Fruit fly (Drosophila melanogaster) whole organism, wandering third instar larva: ENCODE measurements around the gene CG7785.

Experiments
- Abd-B ChIP-seq: fragments of >200 bp; optimal IDR thresholded peaks from 2 replicates; lab custom pipeline; 2017; ENCODE audit warnings: missing biosample characterization, missing genetic modification characterization
- CG32264 ChIP-seq: fragments of 200-800 bp; sonication (Bioruptor generic); optimal IDR thresholded peaks from 2 replicates; lab custom pipeline; 2016; ENCODE audit warnings: missing biosample characterization, missing genetic modification characterization
- CrebA ChIP-seq: fragments of 200-800 bp; sonication (Bioruptor generic); optimal IDR thresholded peaks from 2 replicates; lab custom pipeline; 2016; ENCODE audit warnings: missing biosample characterization, mild to moderate bottlenecking, missing genetic modification characterization, borderline replicate concordance
- Dfd ChIP-seq: fragments of >200 bp; optimal IDR thresholded peaks from 2 replicates; lab custom pipeline; 2017; ENCODE audit warnings: missing biosample characterization, missing genetic modification characterization
- Dif ChIP-seq: fragments of 200-275, 200-300 bp; sonication (Bioruptor generic); optimal IDR thresholded peaks from 2 replicates; lab custom pipeline; 2018; ENCODE audit warnings: missing biosample characterization, missing genetic modification characterization; ENCODE audit not compliant: partially characterized antibody
- HLH106 ChIP-seq: fragments of 200-800 bp; optimal IDR thresholded peaks from 3 replicates; lab custom pipeline; 2019; ENCODE audit warnings: missing biosample characterization, mild to moderate bottlenecking, missing genetic modification characterization, moderate library complexity
- Hnf4 ChIP-seq: fragments of 200-800 bp; sonication (Bioruptor generic); optimal IDR thresholded peaks from 2 replicates; lab custom pipeline; 2016; ENCODE audit warnings: missing biosample characterization, mild to moderate bottlenecking, missing genetic modification characterization
- Hr78 ChIP-seq: fragments of >200 bp; optimal IDR thresholded peaks from 2 replicates; lab custom pipeline; 2017; ENCODE audit warnings: missing biosample characterization, missing genetic modification characterization
- Hr83 ChIP-seq: fragments of 200-300 bp; sonication (Bioruptor generic); optimal IDR thresholded peaks from 2 replicates; lab custom pipeline; 2016; ENCODE audit warnings: missing biosample characterization, mild to moderate bottlenecking, missing genetic modification characterization, moderate library complexity; ENCODE audit not compliant: poor library complexity, severe bottlenecking
- Jra ChIP-seq: sonication (Bioruptor generic); optimal IDR thresholded peaks from 2 replicates; lab custom pipeline; 2016; ENCODE audit warnings: missing biosample characterization, missing genetic modification characterization
- Myc ChIP-seq: fragments of >200 bp; optimal IDR thresholded peaks from 2 replicates; lab custom pipeline; 2017
- OdsH ChIP-seq: fragments of 200-800 bp; sonication (Bioruptor generic); optimal IDR thresholded peaks from 2 replicates; lab custom pipeline; 2016; ENCODE audit warnings: missing biosample characterization, mild to moderate bottlenecking, missing genetic modification characterization
- Sp1 ChIP-seq: fragments of 200-800 bp; sonication (Bioruptor generic); optimal IDR thresholded peaks from 3 replicates; lab custom pipeline; 2019; ENCODE audit warnings: missing biosample characterization, mild to moderate bottlenecking, missing genetic modification characterization, moderate library complexity
- Vsx2 ChIP-seq: fragments of 200-300, 225-300 bp; sonication (Bioruptor generic); optimal IDR thresholded peaks from 2 replicates; lab custom pipeline; 2018; ENCODE audit warnings: missing biosample characterization, missing genetic modification characterization; ENCODE audit not compliant: partially characterized antibody
- br ChIP-seq: fragments of 200-800 bp; sonication (Bioruptor generic); optimal IDR thresholded peaks from 2 replicates; lab custom pipeline; 2016; ENCODE audit warnings: missing biosample characterization, missing genetic modification characterization
- brk ChIP-seq: fragments of 200-800 bp; sonication (Bioruptor generic); optimal IDR thresholded peaks from 2 replicates; lab custom pipeline; 2016; ENCODE audit warnings: missing biosample characterization, mild to moderate bottlenecking, missing genetic modification characterization
- dl ChIP-seq, 2 experiments: fragments of 175-275, 200-275 bp in 1 of 2; fragments of 200-275 bp in 1 of 2; sonication (Bioruptor generic); optimal IDR thresholded peaks; lab custom pipeline; 2018; ENCODE audit warnings: mild to moderate bottlenecking in 2 of 2, missing biosample characterization in 2 of 2, missing genetic modification characterization in 2 of 2, moderate library complexity in 2 of 2; ENCODE audit not compliant: partially characterized antibody in 2 of 2, insufficient read depth in 1 of 2
- dsf ChIP-seq: sonication (Bioruptor generic); optimal IDR thresholded peaks from 2 replicates; lab custom pipeline; 2016; ENCODE audit warnings: missing biosample characterization, missing genetic modification characterization, borderline replicate concordance
- ey ChIP-seq: fragments of 200-800 bp; sonication (Bioruptor generic); optimal IDR thresholded peaks from 2 replicates; lab custom pipeline; 2016; ENCODE audit warnings: missing biosample characterization, missing genetic modification characterization
- fru ChIP-seq: fragments of 200-800 bp; sonication (Bioruptor generic); optimal IDR thresholded peaks from 3 replicates; lab custom pipeline; 2016; ENCODE audit warnings: missing biosample characterization, mild to moderate bottlenecking, missing genetic modification characterization
- h ChIP-seq: fragments of 200-800 bp; sonication (Bioruptor generic); optimal IDR thresholded peaks from 3 replicates; lab custom pipeline; 2016; ENCODE audit warnings: missing biosample characterization, mild to moderate bottlenecking, missing genetic modification characterization
- jim ChIP-seq: fragments of 175-275, 200-325 bp; sonication (Bioruptor generic); optimal IDR thresholded peaks from 2 replicates; lab custom pipeline; 2016; ENCODE audit warnings: missing biosample characterization, mild to moderate bottlenecking, missing genetic modification characterization
- lola ChIP-seq: fragments of >200 bp; optimal IDR thresholded peaks from 2 replicates; lab custom pipeline; 2017; ENCODE audit warnings: missing biosample characterization, missing genetic modification characterization
- psq ChIP-seq: fragments of 200-800 bp; sonication (Bioruptor generic); optimal IDR thresholded peaks from 3 replicates; lab custom pipeline; 2017; ENCODE audit warnings: missing biosample characterization, mild to moderate bottlenecking, missing genetic modification characterization, moderate library complexity
- rgr ChIP-seq: fragments of 200-800 bp; sonication (Bioruptor generic); optimal IDR thresholded peaks from 3 replicates; lab custom pipeline; 2016; ENCODE audit warnings: missing biosample characterization, mild to moderate bottlenecking, missing genetic modification characterization
- sage ChIP-seq: fragments of 200-800 bp; sonication (Bioruptor generic); optimal IDR thresholded peaks from 2 replicates; lab custom pipeline; 2016; ENCODE audit warnings: missing biosample characterization, mild to moderate bottlenecking, missing genetic modification characterization
- sv ChIP-seq: fragments of 200-800 bp; sonication (Bioruptor generic); optimal IDR thresholded peaks from 3 replicates; lab custom pipeline; 2016; ENCODE audit warnings: missing biosample characterization, missing genetic modification characterization
- tai ChIP-seq: sonication (Bioruptor generic); optimal IDR thresholded peaks from 2 replicates; lab custom pipeline; 2016; ENCODE audit warnings: missing biosample characterization, missing genetic modification characterization
- usp ChIP-seq: fragments of >200 bp; optimal IDR thresholded peaks from 2 replicates; lab custom pipeline; 2017; ENCODE audit warnings: missing biosample characterization, missing genetic modification characterization
- woc ChIP-seq: sonication (Bioruptor generic); optimal IDR thresholded peaks from 2 replicates; lab custom pipeline; 2016; ENCODE audit warnings: missing biosample characterization, mild to moderate bottlenecking, missing genetic modification characterization

Gene CG7785

DNA sequence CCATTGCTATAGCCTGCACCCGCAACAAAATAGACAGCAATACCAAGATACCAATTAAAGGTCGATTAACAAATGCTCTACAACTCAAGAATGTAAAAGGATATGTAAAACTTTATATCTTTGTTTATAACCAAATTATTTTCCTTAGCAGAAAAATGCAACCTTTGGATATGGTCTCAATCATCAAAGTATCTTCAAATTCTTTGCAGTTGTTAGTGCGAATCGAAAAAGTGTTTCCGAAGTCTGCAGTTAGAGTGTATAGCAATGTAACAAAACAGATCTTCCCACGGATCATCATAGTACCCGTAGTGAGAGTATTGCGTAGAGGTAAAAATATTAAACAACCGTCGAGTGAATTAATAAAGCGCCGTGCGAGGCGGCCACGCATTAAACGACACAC lies 5.1 kb downstream of the CG7785 start:
- TF ChIP-seq Hr78 (GFP tag; lab: Kevin White, UChicago) (no peak), HLH106 (no peak), Myc (lab: Kevin White, UChicago) (no peak), sage (GFP tag; lab: Kevin White, UChicago) (no peak), CrebA (GFP tag; lab: Kevin White, UChicago) (no peak), sv (GFP tag; lab: Kevin White, UChicago) (no peak), rgr (GFP tag; lab: Kevin White, UChicago) (no peak), dl (GFP tag; optimal IDR thresholded peaks at IDR 0.05; lab: Kevin White, UChicago; ENCODE audit: insufficient read depth in 1 of 2, partially characterized antibody in 2 of 2) (no peak)

DNA sequence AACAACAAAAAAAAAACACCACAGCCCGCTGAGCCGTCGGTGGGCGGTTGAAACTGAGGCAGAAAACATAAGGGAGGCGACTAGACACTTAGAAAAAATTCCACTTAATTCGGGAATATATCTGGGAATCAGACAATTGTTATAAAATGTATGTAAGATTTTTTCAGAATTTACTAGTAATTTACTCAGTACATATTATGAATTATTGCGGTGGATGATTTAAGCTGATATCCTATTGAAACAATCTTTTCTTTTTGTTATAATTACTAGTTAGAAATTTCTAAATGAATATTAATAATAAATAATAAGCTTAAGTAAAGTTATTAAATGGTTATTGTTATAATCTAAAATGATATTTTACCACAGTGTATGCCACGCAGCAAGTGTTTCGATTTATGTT lies 5.9 kb downstream of the CG7785 start:
- no peak for TF ChIP-seq Dfd (GFP tag; lab: Kevin White, UChicago)
- no peak for TF ChIP-seq Hnf4 (GFP tag; lab: Kevin White, UChicago)
- no peak for TF ChIP-seq Abd-B
- no peak for TF ChIP-seq h (GFP tag; lab: Kevin White, UChicago)
- no peak for TF ChIP-seq ey (GFP tag; lab: Kevin White, UChicago)
- no peak for TF ChIP-seq woc (GFP tag; lab: Kevin White, UChicago)
- TF ChIP-seq Hr83 (GFP tag; lab: Kevin White, UChicago) = no peak
- no peak for TF ChIP-seq OdsH
- no peak for TF ChIP-seq rgr (GFP tag; lab: Kevin White, UChicago)

DNA sequence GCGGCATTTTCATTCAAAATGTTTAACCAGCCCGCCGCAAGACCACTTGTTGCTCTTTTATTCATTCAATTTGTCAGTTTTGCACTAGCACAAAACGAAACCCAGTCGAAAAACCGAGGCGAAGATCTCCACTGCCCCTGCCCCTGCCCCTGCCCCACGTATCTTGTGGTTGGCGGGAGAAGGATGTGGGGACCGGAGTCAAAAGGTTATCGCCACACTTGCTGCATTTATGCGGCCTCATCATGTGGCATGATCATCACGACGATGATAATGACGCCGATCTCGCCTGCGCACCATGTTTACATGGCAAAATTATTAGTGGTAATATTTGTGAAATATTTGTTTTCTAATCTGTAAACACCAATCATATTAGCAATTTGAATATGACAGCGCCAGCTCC lies 6.4 kb downstream of the CG7785 start:
- TF ChIP-seq psq (GFP tag; lab: Kevin White, UChicago) = no peak
- no peak for TF ChIP-seq jim (GFP tag; lab: Kevin White, UChicago)
- no peak for TF ChIP-seq sv (GFP tag; lab: Kevin White, UChicago)
- no peak for TF ChIP-seq Sp1 (GFP tag; lab: Kevin White, UChicago)
- TF ChIP-seq rgr (GFP tag; lab: Kevin White, UChicago) = no peak
- TF ChIP-seq Vsx2 (GFP tag; lab: Kevin White, UChicago) = no peak
- TF ChIP-seq dsf = no peak
- TF ChIP-seq OdsH = no peak
- TF ChIP-seq Hr78 (GFP tag; lab: Kevin White, UChicago) = no peak
- no peak for TF ChIP-seq CG32264
- no peak for TF ChIP-seq usp (GFP tag; lab: Kevin White, UChicago)

DNA sequence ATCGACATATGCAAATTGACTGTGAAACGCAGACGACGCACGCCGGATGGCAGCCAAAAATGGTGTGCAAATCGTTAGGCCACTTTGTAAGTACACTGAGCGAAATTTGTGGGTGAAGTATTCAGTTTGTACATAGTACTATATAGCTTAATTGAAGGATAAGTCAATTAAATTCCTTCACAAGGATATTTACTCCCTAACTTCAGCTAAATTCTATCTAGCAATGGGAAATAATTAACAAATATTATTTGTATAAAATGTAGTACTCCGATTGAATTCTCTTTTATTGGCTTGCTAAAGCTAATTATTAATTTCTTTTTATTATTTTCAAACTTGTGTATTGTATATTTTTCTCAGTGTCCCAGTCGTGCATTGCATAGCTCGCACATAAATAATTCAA lies 7.7 kb downstream of the CG7785 start:
- TF ChIP-seq Vsx2 (GFP tag; lab: Kevin White, UChicago) (no peak), fru (GFP tag; lab: Kevin White, UChicago) (no peak), lola (GFP tag; lab: Kevin White, UChicago) (no peak), h (GFP tag; lab: Kevin White, UChicago) (no peak), CrebA (GFP tag; lab: Kevin White, UChicago) (no peak), Dif (GFP tag; lab: Kevin White, UChicago) (no peak), tai (GFP tag; lab: Kevin White, UChicago) (no peak), sv (GFP tag; lab: Kevin White, UChicago) (no peak), brk (GFP tag; lab: Kevin White, UChicago) (no peak), psq (GFP tag; lab: Kevin White, UChicago) (no peak), br (GFP tag; lab: Kevin White, UChicago) (no peak), Jra (GFP tag; lab: Kevin White, UChicago) (no peak)

DNA sequence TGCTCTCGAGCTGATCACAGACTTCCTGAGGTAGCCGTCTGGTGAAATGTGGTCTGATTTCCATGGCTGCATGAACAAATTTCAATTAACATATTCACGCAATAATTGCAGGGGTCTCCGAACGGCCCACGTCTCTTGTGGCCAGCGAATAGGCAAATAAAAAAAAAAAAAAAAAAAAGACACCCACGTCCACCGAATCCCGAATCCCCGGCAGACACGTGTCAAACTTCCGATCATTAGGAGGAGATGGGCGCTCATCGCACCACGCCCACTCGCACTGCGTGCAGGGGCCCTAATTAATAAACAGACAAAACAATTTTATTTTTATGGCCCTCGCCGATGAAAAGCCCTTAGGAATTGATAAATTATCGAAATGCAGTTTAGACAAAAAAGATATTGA lies 22.2 kb downstream of the CG7785 start:
- no peak for TF ChIP-seq dsf
- no peak for TF ChIP-seq CG32264
- no peak for TF ChIP-seq brk (GFP tag; lab: Kevin White, UChicago)
- TF ChIP-seq, all 38 proteins: peak for 0
